Worm (Caenorhabditis elegans) whole organism, young adult: Measurements from ENCODE around the gene mdt-10.

Experiments
- B0336.3 ChIP-seq: fragments of 200-800 bp; sonication (Bioruptor generic); IDR thresholded peaks from 2 replicates; pipeline ENCODE4 v1.3.6; 2022; ENCODE audit warnings: missing genetic modification characterization, missing compliant biosample characterization
- F23B12.7 ChIP-seq: sonication (generic microtip); optimal IDR thresholded peaks from 2 replicates; lab custom pipeline; 2017; ENCODE audit warnings: missing genetic modification characterization, mild to moderate bottlenecking, missing compliant biosample characterization, antibody characterized with exemption, moderate library complexity; ENCODE audit not compliant: insufficient read depth
- F33H1.4 ChIP-seq: fragments of 200-800 bp; sonication (Bioruptor generic); IDR thresholded peaks from 2 replicates; pipeline ENCODE4 v1.3.6; 2022; ENCODE audit warnings: missing genetic modification reagents, missing genetic modification characterization, missing compliant biosample characterization
- F39B2.1 ChIP-seq: fragments of 200-800 bp; sonication (Bioruptor generic); IDR thresholded peaks from 2 replicates; pipeline ENCODE4 v1.3.6; 2022; ENCODE audit warnings: missing genetic modification reagents, missing genetic modification characterization, missing compliant biosample characterization
- F52B5.7 ChIP-seq: sonication (generic microtip); optimal IDR thresholded peaks from 2 replicates; lab custom pipeline; 2016; ENCODE audit warnings: mild to moderate bottlenecking, missing genetic modification characterization, missing compliant biosample characterization
- F55B11.4 ChIP-seq: sonication (generic microtip); optimal IDR thresholded peaks from 2 replicates; lab custom pipeline; 2016; ENCODE audit warnings: missing compliant biosample characterization, missing genetic modification characterization, borderline replicate concordance; ENCODE audit not compliant: insufficient read depth
- F57A8.1 ChIP-seq: fragments of 200-800 bp; sonication (Bioruptor generic); optimal IDR thresholded peaks from 2 replicates; lab custom pipeline; 2018; ENCODE audit warnings: mild to moderate bottlenecking, missing genetic modification characterization, moderate library complexity, missing compliant biosample characterization
- K11D2.4 ChIP-seq: fragments of 200-800 bp; sonication (Bioruptor generic); IDR thresholded peaks from 2 replicates; pipeline ENCODE4 v1.3.6; 2022; ENCODE audit warnings: missing genetic modification reagents, missing genetic modification characterization, missing compliant biosample characterization
- Y95B8A.8 ChIP-seq: fragments of 200-800 bp; sonication (Bioruptor generic); IDR thresholded peaks from 2 replicates; pipeline ENCODE4 v1.3.6; 2022; ENCODE audit warnings: missing genetic modification reagents, missing genetic modification characterization, missing compliant biosample characterization
- ZK185.1 ChIP-seq: sonication (generic microtip); optimal IDR thresholded peaks from 2 replicates; lab custom pipeline; 2016; ENCODE audit warnings: mild to moderate bottlenecking, missing genetic modification characterization, missing compliant biosample characterization; ENCODE audit not compliant: poor library complexity, severe bottlenecking
- atf-7 ChIP-seq: sonication (generic microtip); optimal IDR thresholded peaks from 2 replicates; lab custom pipeline; 2017; ENCODE audit warnings: mild to moderate bottlenecking, missing genetic modification characterization, missing compliant biosample characterization
- athp-1 ChIP-seq: sonication (generic microtip); optimal IDR thresholded peaks from 2 replicates; lab custom pipeline; 2017; ENCODE audit warnings: mild to moderate bottlenecking, missing genetic modification characterization, missing compliant biosample characterization
- attf-3 ChIP-seq: fragments of 200-800 bp; sonication (Bioruptor generic); conservative IDR thresholded peaks from 2 replicates; pipeline ENCODE4 v1.3.6; 2022; ENCODE audit warnings: missing genetic modification reagents, missing genetic modification characterization, missing compliant biosample characterization
- attf-5 ChIP-seq: fragments of 200-800 bp; sonication (Bioruptor generic); optimal IDR thresholded peaks from 2 replicates; lab custom pipeline; 2018; ENCODE audit warnings: mild to moderate bottlenecking, missing genetic modification characterization, missing compliant biosample characterization
- attf-6 ChIP-seq: fragments of 200-800 bp; sonication (Bioruptor generic); IDR thresholded peaks from 2 replicates; pipeline ENCODE4 v1.3.6; 2022; ENCODE audit warnings: missing genetic modification reagents, missing genetic modification characterization, missing compliant biosample characterization
- cebp-1 ChIP-seq, 2 experiments: fragments of 200-800 bp in 1 of 2; sonication (Bioruptor generic) in 1 of 2; sonication (generic microtip) in 1 of 2; IDR thresholded peaks in 1 of 2; optimal IDR thresholded peaks in 1 of 2; 2 replicates each; pipeline versions ENCODE4 v1.3.6 to Lab custom; 2017 to 2022; ENCODE audit warnings: missing compliant biosample characterization in 2 of 2, missing genetic modification characterization in 2 of 2, mild to moderate bottlenecking in 1 of 2, missing genetic modification reagents in 1 of 2, moderate library complexity in 1 of 2
- ceh-40 ChIP-seq: fragments of 200-800 bp; sonication (Bioruptor generic); IDR thresholded peaks from 2 replicates; pipeline ENCODE4 v1.3.6; 2022; ENCODE audit warnings: missing genetic modification characterization, missing compliant biosample characterization
- chd-7 ChIP-seq: sonication (generic microtip); optimal IDR thresholded peaks from 2 replicates; lab custom pipeline; 2016; ENCODE audit warnings: mild to moderate bottlenecking, missing genetic modification characterization, moderate library complexity, missing compliant biosample characterization
- dpl-1 ChIP-seq: fragments of 150-350 bp; optimal IDR thresholded peaks from 2 replicates; lab custom pipeline; 2014; ENCODE audit warnings: missing biosample characterization, missing genetic modification reagents, missing genetic modification characterization
- him-1 ChIP-seq: sonication (generic microtip); optimal IDR thresholded peaks from 2 replicates; lab custom pipeline; 2016; ENCODE audit warnings: missing genotype, missing genetic modification reagents, missing genetic modification characterization, missing compliant biosample characterization
- hmg-1.2 ChIP-seq: fragments of 200-800 bp; sonication (Bioruptor generic); IDR thresholded peaks from 2 replicates; pipeline ENCODE4 v1.3.6; 2022; ENCODE audit warnings: missing genetic modification reagents, missing genetic modification characterization, missing compliant biosample characterization
- lin-35 ChIP-seq, 3 experiments: fragments of 150-350 bp in 2 of 3; sonication (generic microtip) in 1 of 3; optimal IDR thresholded peaks; 2 replicates each; lab custom pipeline; 2014 to 2018; ENCODE audit warnings: missing biosample characterization in 3 of 3, missing genetic modification characterization in 3 of 3, missing genetic modification reagents in 3 of 3
- lin-54 ChIP-seq: fragments of 200-800 bp; sonication (Bioruptor generic); optimal IDR thresholded peaks from 2 replicates; lab custom pipeline; 2018; ENCODE audit warnings: mild to moderate bottlenecking, missing genetic modification characterization, missing compliant biosample characterization
- mcd-1 ChIP-seq: fragments of 200-800 bp; sonication (Bioruptor generic); IDR thresholded peaks from 2 replicates; pipeline ENCODE4 v1.3.6; 2022; ENCODE audit warnings: missing genetic modification reagents, missing genetic modification characterization, missing compliant biosample characterization
- mel-28 ChIP-seq: sonication (generic microtip); optimal IDR thresholded peaks from 2 replicates; lab custom pipeline; 2016; ENCODE audit warnings: borderline replicate concordance, mild to moderate bottlenecking, missing genetic modification characterization, missing compliant biosample characterization
- nfya-2 ChIP-seq: fragments of 200-800 bp; sonication (Bioruptor generic); IDR thresholded peaks from 2 replicates; pipeline ENCODE4 v1.3.6; 2022; ENCODE audit warnings: missing genetic modification reagents, missing genetic modification characterization, missing compliant biosample characterization
- nfyb-1 ChIP-seq: fragments of 200-800 bp; sonication (Bioruptor generic); IDR thresholded peaks from 2 replicates; pipeline ENCODE4 v1.3.6; 2022; ENCODE audit warnings: missing genetic modification reagents, missing genetic modification characterization, missing compliant biosample characterization
- nhr-179 ChIP-seq: sonication (generic microtip); optimal IDR thresholded peaks from 2 replicates; lab custom pipeline; 2016; ENCODE audit warnings: mild to moderate bottlenecking, missing genetic modification characterization, missing compliant biosample characterization
- nhr-80 ChIP-seq: sonication (generic microtip); optimal IDR thresholded peaks from 2 replicates; lab custom pipeline; 2016; ENCODE audit warnings: missing genetic modification characterization, missing compliant biosample characterization
- pbrm-1 ChIP-seq: fragments of 200-800 bp; sonication (Bioruptor generic); IDR thresholded peaks from 2 replicates; pipeline ENCODE4 v1.3.6; 2022; ENCODE audit warnings: missing genetic modification reagents, missing genetic modification characterization, missing compliant biosample characterization
- snpc-4 ChIP-seq, 5 experiments: fragments of 150-350 bp in 1 of 5; sonication (generic microtip) in 4 of 5; optimal IDR thresholded peaks; 2 replicates each; lab custom pipeline; 2014 to 2018; ENCODE audit warnings: missing genetic modification characterization in 5 of 5, missing biosample characterization in 3 of 5, antibody characterized with exemption in 2 of 5, mild to moderate bottlenecking in 2 of 5, missing compliant biosample characterization in 2 of 5, missing genotype in 2 of 5, moderate library complexity in 2 of 5, missing genetic modification reagents in 1 of 5
- tbp1 ChIP-seq: fragments of 200-800 bp; sonication (Bioruptor generic); optimal IDR thresholded peaks from 2 replicates; lab custom pipeline; 2018; ENCODE audit warnings: mild to moderate bottlenecking, missing genetic modification characterization, missing compliant biosample characterization
- tbx-9 ChIP-seq: sonication (generic microtip); optimal IDR thresholded peaks from 2 replicates; lab custom pipeline; 2016; ENCODE audit warnings: borderline replicate concordance, missing genetic modification characterization, inconsistent platforms, missing compliant biosample characterization
- tlf-1 ChIP-seq: fragments of 200-800 bp; sonication (Bioruptor generic); optimal IDR thresholded peaks from 2 replicates; lab custom pipeline; 2018; ENCODE audit warnings: mild to moderate bottlenecking, missing genetic modification characterization, missing compliant biosample characterization
- xnd-1 ChIP-seq: sonication (generic microtip); optimal IDR thresholded peaks from 2 replicates; lab custom pipeline; 2016; ENCODE audit warnings: missing genotype, missing genetic modification reagents, missing genetic modification characterization, missing compliant biosample characterization
- zfh-2 ChIP-seq: fragments of 200-800 bp; sonication (Bioruptor generic); conservative IDR thresholded peaks from 2 replicates; pipeline ENCODE4 v1.3.6; 2022; ENCODE audit warnings: missing genetic modification reagents, missing genetic modification characterization, missing compliant biosample characterization
- ztf-3 ChIP-seq: fragments of 200-800 bp; sonication (Bioruptor generic); optimal IDR thresholded peaks from 2 replicates; lab custom pipeline; 2018; ENCODE audit warnings: mild to moderate bottlenecking, missing genetic modification characterization, missing compliant biosample characterization

Gene mdt-10

DNA sequence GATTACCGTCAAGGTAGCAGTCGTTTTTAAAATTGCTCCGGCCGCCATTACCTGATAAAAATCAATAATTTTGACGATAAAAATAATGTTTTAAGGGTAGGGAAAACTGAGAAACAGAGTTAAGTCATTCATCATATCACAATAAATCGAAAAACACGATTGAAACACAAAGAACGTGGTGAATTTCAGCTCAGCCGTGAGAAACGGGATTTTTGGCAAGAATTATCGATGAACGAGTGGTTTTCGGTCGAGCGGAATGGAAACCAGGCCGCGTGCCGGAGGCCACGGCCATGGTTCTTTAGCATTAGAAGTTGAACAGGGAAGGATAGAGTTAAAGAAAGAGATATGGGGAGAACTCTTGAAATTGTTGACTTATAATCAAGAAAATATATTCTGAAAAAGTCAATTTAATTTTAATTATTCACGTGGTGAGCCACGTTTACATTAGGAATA lies 24.4 kb upstream of the mdt-10 start, which contains the start of the genes vha-4 and T01H3.5:
Gene vha-4 (minus strand): TSS at position 51 of the 453 bp plus-strand sequence.
Gene T01H3.5 (plus strand): TSS at position 351 of the 453 bp plus-strand sequence.
- TF ChIP-seq zfh-2 (0 out of 2 replicates have a peak, but pooled peaks have one; percentile 8), nhr-80 (peak; percentile 55), ceh-40 (GFP tag; lab: Robert Waterston, UW) (no peak)

DNA sequence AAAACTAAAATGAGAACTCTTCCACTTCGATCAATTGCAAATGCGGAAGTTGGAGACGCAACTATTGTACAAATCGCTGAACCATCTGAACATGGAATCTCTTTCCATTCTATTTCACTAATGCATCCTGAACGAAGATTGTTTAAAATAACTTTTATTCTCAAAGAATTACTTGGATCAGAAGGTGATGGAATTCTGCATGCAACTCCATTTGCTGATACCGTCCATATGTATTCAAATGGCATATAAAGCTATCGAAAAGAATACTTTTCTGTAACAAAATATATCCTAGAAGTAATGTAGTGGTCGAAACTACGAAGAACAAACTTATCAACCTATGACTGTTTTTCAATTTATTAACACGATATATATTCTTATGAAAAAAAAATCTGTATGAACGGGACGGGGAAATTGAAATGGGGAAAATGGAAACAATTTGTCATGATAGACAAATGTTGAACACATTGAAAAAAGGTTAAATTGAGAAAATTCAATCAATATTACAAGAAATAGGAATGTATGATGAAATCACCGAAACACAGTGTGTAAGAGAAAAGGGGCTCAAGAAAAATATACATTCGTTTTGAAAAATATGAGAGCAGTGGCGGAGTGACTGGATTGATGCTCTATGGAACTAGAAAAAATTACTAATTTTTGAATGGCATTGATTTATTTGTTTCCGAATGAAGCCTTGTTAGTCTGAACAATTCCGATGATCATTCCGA lies 23.1 kb upstream of the mdt-10 start, which contains the start of gene T01H3.2:
Gene T01H3.2 (minus strand): TSS at position 251 of the 725 bp plus-strand sequence.
- TF ChIP-seq ztf-3 (GFP tag; lab: Kevin White, UChicago) = no peak
- no peak for TF ChIP-seq him-1 (tag; lab: Kevin White, UChicago)
- TF ChIP-seq atf-7 (tag; lab: Kevin White, UChicago) = peak; percentile 9
- peak; percentile 28 for TF ChIP-seq chd-7
- peak; percentile 51 for TF ChIP-seq tlf-1 (GFP tag; lab: Kevin White, UChicago)
- peak; percentile 21 for TF ChIP-seq tbp1 (GFP tag; lab: Kevin White, UChicago)
- TF ChIP-seq F39B2.1 (GFP tag; lab: Robert Waterston, UW) = no peak
- peak; percentile 33; the same call in 1 of the 2 replicates for TF ChIP-seq nfyb-1 (GFP tag; lab: Robert Waterston, UW)
- TF ChIP-seq lin-35 (GFP tag; optimal IDR thresholded peaks at IDR 0.05; lab: Kevin White, UChicago) = peak in 1 of 3 experiments; percentile 22
- TF ChIP-seq cebp-1 (GFP tag; IDR thresholded peaks at IDR 0.05; lab: Robert Waterston, UW) = no peak
- peak; percentile 21 for TF ChIP-seq cebp-1 (tag; optimal IDR thresholded peaks at IDR 0.05; lab: Kevin White, UChicago)
- TF ChIP-seq B0336.3 (GFP tag; lab: Robert Waterston, UW) = 0 out of 2 replicates have a peak, but pooled peaks have one; percentile 10
- TF ChIP-seq lin-54 = peak; percentile 37

DNA sequence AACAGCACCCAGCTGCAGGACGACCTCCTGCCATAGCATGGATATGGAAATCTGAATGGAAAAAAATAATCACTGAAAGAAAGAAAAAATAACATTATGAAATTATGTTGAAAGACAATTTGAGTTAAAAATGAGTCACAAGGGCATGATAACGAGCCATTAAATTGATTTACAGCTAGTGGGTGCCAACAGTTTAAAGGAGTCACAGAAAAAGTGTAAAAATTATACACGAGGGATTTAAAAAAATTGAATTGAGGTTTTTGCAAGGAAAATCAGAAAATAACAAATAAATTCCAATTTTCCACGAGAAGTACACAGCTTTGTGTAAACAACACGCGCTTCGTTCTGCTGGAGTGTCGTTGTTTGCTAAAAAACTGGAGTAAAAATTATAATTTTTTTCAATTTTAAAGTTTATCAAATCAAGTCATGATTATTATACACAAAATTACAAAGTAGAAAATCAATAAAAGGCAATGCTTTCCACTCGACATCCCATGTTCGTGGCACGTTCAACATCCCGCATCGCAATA lies 19.1 kb upstream of the mdt-10 start, which contains the start of gene T01H3.3:
Gene T01H3.3 (minus strand): TSS at position 51 of the 530 bp plus-strand sequence.
- no peak for TF ChIP-seq F55B11.4 (tag; lab: Kevin White, UChicago)
- TF ChIP-seq cebp-1 (GFP tag; IDR thresholded peaks at IDR 0.05; lab: Robert Waterston, UW) = no peak
- peak; percentile 15 for TF ChIP-seq cebp-1 (tag; optimal IDR thresholded peaks at IDR 0.05; lab: Kevin White, UChicago)
- no peak for TF ChIP-seq F57A8.1 (GFP tag; lab: Kevin White, UChicago)
- TF ChIP-seq F23B12.7 (tag; lab: Kevin White, UChicago) = peak; percentile 27
- no peak for TF ChIP-seq F52B5.7 (tag; lab: Kevin White, UChicago)
- TF ChIP-seq attf-3 (GFP tag; lab: Robert Waterston, UW) = peak; percentile 91

DNA sequence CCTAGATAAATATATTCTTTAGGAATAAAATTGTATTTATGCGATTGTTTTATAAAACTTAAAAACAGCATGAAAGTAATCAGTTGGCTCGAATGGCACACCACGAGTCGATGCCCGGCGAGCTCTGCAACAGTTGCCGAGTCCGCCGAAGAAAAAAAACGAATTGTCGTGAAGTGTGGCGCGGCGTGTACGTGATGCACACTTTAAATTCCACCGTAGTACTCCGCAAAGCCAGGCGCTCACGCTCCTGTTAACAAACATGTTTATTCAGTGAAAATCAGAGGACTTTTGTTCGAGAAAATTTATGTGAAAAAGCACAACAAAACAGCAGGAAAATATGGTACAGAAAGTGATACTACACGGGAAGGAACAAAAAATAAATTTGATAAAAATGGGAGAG lies 15.8 kb upstream of the mdt-10 start:
- TF ChIP-seq athp-1 (tag; lab: Kevin White, UChicago) (peak; percentile 68), nfya-2 (GFP tag; lab: Robert Waterston, UW) (no peak), tbp1 (GFP tag; lab: Kevin White, UChicago) (peak; percentile 20), tbx-9 (tag; lab: Kevin White, UChicago) (no peak), attf-5 (peak; percentile 65), attf-6 (GFP tag; lab: Robert Waterston, UW) (no peak), K11D2.4 (GFP tag; lab: Robert Waterston, UW) (no peak), xnd-1 (tag; lab: Kevin White, UChicago) (peak; percentile 33), dpl-1 (GFP tag; lab: Kevin White, UChicago) (no peak), hmg-1.2 (GFP tag; lab: Robert Waterston, UW) (peak; percentile 42; the same call in 1 of the 2 replicates), snpc-4 (GFP tag; optimal IDR thresholded peaks at IDR 0.05; lab: Kevin White, UChicago) (no peak), snpc-4 (tag; optimal IDR thresholded peaks at IDR 0.05; lab: Kevin White, UChicago) (peak in 1 of 4 experiments; percentile 39), pbrm-1 (GFP tag; lab: Robert Waterston, UW) (peak; percentile 63; the same call in 1 of the 2 replicates), mcd-1 (GFP tag; lab: Robert Waterston, UW) (0 out of 2 replicates have a peak, but pooled peaks have one; percentile 24), Y95B8A.8 (GFP tag; lab: Robert Waterston, UW) (peak; percentile 18; the same call in 1 of the 2 replicates), cebp-1 (GFP tag; IDR thresholded peaks at IDR 0.05; lab: Robert Waterston, UW) (no peak), cebp-1 (tag; optimal IDR thresholded peaks at IDR 0.05; lab: Kevin White, UChicago) (peak; percentile 56), F33H1.4 (peak; percentile 30; the same call in 1 of the 2 replicates), mel-28 (tag; lab: Kevin White, UChicago) (no peak), ZK185.1 (no peak), tlf-1 (GFP tag; lab: Kevin White, UChicago) (peak; percentile 32), nhr-179 (tag; lab: Kevin White, UChicago) (no peak)
